Fruit fly (Drosophila melanogaster): ENCODE measurements around the gene rudhira.

Gene rudhira

DNA sequence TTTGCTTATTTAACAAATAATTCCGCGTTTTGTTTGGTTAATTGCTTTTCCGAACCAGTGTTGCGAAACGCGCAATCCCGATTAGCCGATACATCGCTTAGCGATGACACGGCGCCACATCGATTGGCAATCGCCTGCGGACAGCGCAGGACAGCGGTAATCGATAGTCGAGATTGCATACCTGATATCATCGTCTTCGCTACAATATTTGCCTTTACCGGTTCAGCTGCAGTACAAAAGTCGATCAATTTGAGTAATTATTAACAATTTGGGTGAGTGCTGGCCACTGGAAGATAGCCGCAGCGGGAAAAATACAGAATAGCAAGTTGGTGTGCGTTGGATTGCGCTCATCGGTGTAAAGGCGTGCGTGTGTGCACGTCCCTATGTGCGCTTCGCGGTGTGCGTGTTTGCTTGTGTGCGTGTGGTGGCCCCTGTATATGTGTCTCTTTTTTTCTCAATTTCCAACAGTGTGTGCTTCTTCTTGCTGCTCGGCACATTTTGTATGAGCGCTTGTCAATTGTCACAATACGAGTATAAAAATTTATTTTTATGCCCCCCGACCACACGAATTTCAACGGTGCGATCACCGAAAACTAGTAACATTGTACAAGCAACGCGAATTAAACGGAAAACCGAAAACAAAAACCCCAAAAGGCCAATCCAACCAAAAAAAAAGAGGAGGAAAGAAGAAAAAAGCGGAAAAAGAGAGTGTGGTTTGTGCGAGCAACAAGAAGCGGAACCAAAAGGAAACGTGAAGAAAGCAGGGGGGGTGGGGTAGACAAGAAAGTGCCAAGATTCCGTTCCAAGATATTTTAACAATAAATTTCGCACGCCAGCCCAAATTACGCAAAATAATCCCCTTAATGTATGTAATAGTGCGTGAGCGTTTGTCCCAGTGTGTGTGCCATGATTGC is 24.0 kb upstream of the rudhira start, which contains the start of gene CkIIbeta (continued):
- no peak for TF ChIP-seq Hr78 (GFP tag; optimal IDR thresholded peaks at IDR 0.05)
- TF ChIP-seq grau (tag; optimal IDR thresholded peaks at IDR 0.05), result peak; percentile 41
- no peak for TF ChIP-seq ase (GFP tag; IDR thresholded peaks at IDR 0.05)
- peak; percentile 44 for TF ChIP-seq CG12155 (GFP tag; optimal IDR thresholded peaks at IDR 0.05)
- TF ChIP-seq CHES-1-like (GFP tag; optimal IDR thresholded peaks at IDR 0.05), result peak; percentile 28
- no peak for TF ChIP-seq CG10147 (GFP tag; optimal IDR thresholded peaks at IDR 0.05)
- TF ChIP-seq ttk (GFP tag; IDR thresholded peaks at IDR 0.05), result no peak
- peak; percentile 12 for TF ChIP-seq chif (GFP tag; optimal IDR thresholded peaks at IDR 0.05)
- TF ChIP-seq dimm (GFP tag; IDR thresholded peaks at IDR 0.05), result no peak
- TF ChIP-seq tin (GFP tag; optimal IDR thresholded peaks at IDR 0.05), result peak; percentile 61
- peak; percentile 98 for TF ChIP-seq Sry-δ (GFP tag; optimal IDR thresholded peaks at IDR 0.05)
- peak; percentile 62 for TF ChIP-seq fu2 (GFP tag; optimal IDR thresholded peaks at IDR 0.05)
- no peak for TF ChIP-seq H2.0 (GFP tag; IDR thresholded peaks at IDR 0.05)
- TF ChIP-seq NC2β (GFP tag; optimal IDR thresholded peaks at IDR 0.05), result peak; percentile 64
- TF ChIP-seq CG3726 (GFP tag; IDR thresholded peaks at IDR 0.05), result no peak
- peak; percentile 5 for TF ChIP-seq CG9817 (tag; optimal IDR thresholded peaks at IDR 0.05)
- peak; percentile 30; the same call in 1 of the 2 replicates for TF ChIP-seq crol (GFP tag; IDR thresholded peaks at IDR 0.05)
- TF ChIP-seq CG9797 (GFP tag; optimal IDR thresholded peaks at IDR 0.05), result peak; percentile 77
- no peak for TF ChIP-seq scrt (GFP tag; optimal IDR thresholded peaks at IDR 0.05)
- TF ChIP-seq tup (GFP tag; optimal IDR thresholded peaks at IDR 0.05), result no peak
- TF ChIP-seq CG12219 (GFP tag; optimal IDR thresholded peaks at IDR 0.05), result no peak
- peak; percentile 54 for TF ChIP-seq CG30403 (GFP tag; optimal IDR thresholded peaks at IDR 0.05)
- peak; percentile 46; the same call in 1 of the 2 replicates for TF ChIP-seq CG32772 (GFP tag; IDR thresholded peaks at IDR 0.05)
- TF ChIP-seq E2f2 (GFP tag; IDR thresholded peaks at IDR 0.05), result peak; percentile 74
- peak; percentile 50 for TF ChIP-seq CG12769 (tag; optimal IDR thresholded peaks at IDR 0.05)
- TF ChIP-seq dati (GFP tag; IDR thresholded peaks at IDR 0.05), result no peak
- no peak for TF ChIP-seq Optix (GFP tag; IDR thresholded peaks at IDR 0.05)
- TF ChIP-seq CG7745 (tag; optimal IDR thresholded peaks at IDR 0.05), result no peak
- no peak for TF ChIP-seq ro (GFP tag; IDR thresholded peaks at IDR 0.05)
- peak; percentile 58 for TF ChIP-seq Hmr (GFP tag; optimal IDR thresholded peaks at IDR 0.05)
- no peak for TF ChIP-seq CG1832 (GFP tag; optimal IDR thresholded peaks at IDR 0.05)
- no peak for TF ChIP-seq CG5953 (GFP tag; IDR thresholded peaks at IDR 0.05)
- peak; percentile 53 for TF ChIP-seq nerfin-1 (tag; optimal IDR thresholded peaks at IDR 0.05)
- peak; percentile 16 for TF ChIP-seq pnt (GFP tag; optimal IDR thresholded peaks at IDR 0.05)
- TF ChIP-seq NfI (GFP tag; optimal IDR thresholded peaks at IDR 0.05), result peak; percentile 35
- peak; percentile 92 for TF ChIP-seq CG8478 (optimal IDR thresholded peaks at IDR 0.05)
- TF ChIP-seq CG16863 (GFP tag; optimal IDR thresholded peaks at IDR 0.05), result no peak
- TF ChIP-seq Dek (tag; optimal IDR thresholded peaks at IDR 0.05), result no peak
- peak; percentile 94 for TF ChIP-seq CG7963 (GFP tag; IDR thresholded peaks at IDR 0.05; ENCODE audit: partially characterized antibody)
- peak; percentile 21 for TF ChIP-seq CG4424 (GFP tag; optimal IDR thresholded peaks at IDR 0.05)
- TF ChIP-seq ken (GFP tag; IDR thresholded peaks at IDR 0.05), result peak; percentile 62; the same call in 1 of the 3 replicates
- peak; percentile 34; the same call in 1 of the 2 replicates for TF ChIP-seq klu (GFP tag; IDR thresholded peaks at IDR 0.05)
- peak; percentile 93 for TF ChIP-seq Ets65A (GFP tag)
- no peak for TF ChIP-seq Blimp-1 (GFP tag; optimal IDR thresholded peaks at IDR 0.05)
- peak; percentile 39 for TF ChIP-seq CG17829 (tag; optimal IDR thresholded peaks at IDR 0.05)
- peak; percentile 57 for TF ChIP-seq Dip3 (GFP tag; optimal IDR thresholded peaks at IDR 0.05)
- TF ChIP-seq CG12104 (GFP tag; optimal IDR thresholded peaks at IDR 0.05), result no peak
- TF ChIP-seq pita (GFP tag; optimal IDR thresholded peaks at IDR 0.05), result no peak
- no peak for TF ChIP-seq CG10321 (GFP tag; IDR thresholded peaks at IDR 0.05)
- TF ChIP-seq rib (GFP tag; IDR thresholded peaks at IDR 0.05), result no peak

All from whole organism, embryonic.